Fruit fly (Drosophila melanogaster): ENCODE data around the gene inaE.

dm6 chrX:13765217-13765616, 18.3 kb upstream of the inaE start:
- TF ChIP-seq CG1620 (GFP tag; optimal IDR thresholded peaks at IDR 0.05): no peak
- no peak for TF ChIP-seq ovo (GFP tag; optimal IDR thresholded peaks at IDR 0.05)
- no peak for TF ChIP-seq CG7045 (GFP tag; optimal IDR thresholded peaks at IDR 0.05)
- no peak for TF ChIP-seq toe (GFP tag; optimal IDR thresholded peaks at IDR 0.05)
- no peak for TF ChIP-seq cic (GFP tag; optimal IDR thresholded peaks at IDR 0.05)
- no peak for TF ChIP-seq cnc (optimal IDR thresholded peaks at IDR 0.05)
- TF ChIP-seq CG14711 (tag; optimal IDR thresholded peaks at IDR 0.05): no peak
- no peak for TF ChIP-seq CG7101 (tag; optimal IDR thresholded peaks at IDR 0.05)
- TF ChIP-seq CG12768 (GFP tag; optimal IDR thresholded peaks at IDR 0.05): no peak
- TF ChIP-seq Crg-1 (GFP tag; optimal IDR thresholded peaks at IDR 0.05): no peak
- TF ChIP-seq Hr96 (GFP tag; optimal IDR thresholded peaks at IDR 0.05): no peak
- no peak for TF ChIP-seq kay (GFP tag; ENCODE audit: borderline replicate concordance)
- no peak for TF ChIP-seq Clk (GFP tag; optimal IDR thresholded peaks at IDR 0.05)

All from whole organism, adult.